Worm (Caenorhabditis elegans): ENCODE data around the gene cam-1.
A peak's percentile ranks its signal among the peaks of the same experiment; 100 is the strongest.

The cam-1 gene

ce11 chrII:9325555-9325954 is 15.5 kb upstream of the cam-1 start:
- TF ChIP-seq F13C5.2 (tag; optimal IDR thresholded peaks at IDR 0.05) (no peak), pes-1 (GFP tag; IDR thresholded peaks at IDR 0.05) (no peak), B0310.2 (tag; optimal IDR thresholded peaks at IDR 0.05) (no peak)

ce11 chrII:9324824-9325351 is 14.8 kb upstream of the cam-1 start, which contains the start of gene eat-3:
TSS of gene eat-3 (plus strand) at chrII:9324874.
- TF ChIP-seq ets-7 (tag; optimal IDR thresholded peaks at IDR 0.05) (no peak), F13C5.2 (tag; optimal IDR thresholded peaks at IDR 0.05) (no peak), sea-1 (GFP tag; conservative IDR thresholded peaks at IDR 0.05) (no peak), ceh-13 (GFP tag; optimal IDR thresholded peaks at IDR 0.05) (no peak), ama-1 (optimal IDR thresholded peaks at IDR 0.05) (no peak), hnd-1 (tag; optimal IDR thresholded peaks at IDR 0.05) (no peak), pes-1 (GFP tag; IDR thresholded peaks at IDR 0.05) (no peak), tra-4 (tag; optimal IDR thresholded peaks at IDR 0.05) (no peak), scrt-1 (GFP tag; IDR thresholded peaks at IDR 0.05) (no peak), hmg-4 (GFP tag; optimal IDR thresholded peaks at IDR 0.05) (no peak), tbx-11 (GFP tag; IDR thresholded peaks at IDR 0.05) (no peak), flt-1 (GFP tag; IDR thresholded peaks at IDR 0.05) (no peak)

- TF ChIP-seq pes-1 (GFP tag; IDR thresholded peaks at IDR 0.05), result no peak
- no peak for TF ChIP-seq tbx-11 (GFP tag; IDR thresholded peaks at IDR 0.05)
- no peak for TF ChIP-seq ets-7 (tag; optimal IDR thresholded peaks at IDR 0.05)
- no peak for TF ChIP-seq ceh-36 (tag; optimal IDR thresholded peaks at IDR 0.05)
- no peak for TF ChIP-seq hmbx-1 (tag; optimal IDR thresholded peaks at IDR 0.05)
- no peak for TF ChIP-seq tra-4 (tag; optimal IDR thresholded peaks at IDR 0.05)
- TF ChIP-seq ceh-13 (GFP tag; optimal IDR thresholded peaks at IDR 0.05), result no peak
- TF ChIP-seq aly-1 (tag; optimal IDR thresholded peaks at IDR 0.05), result no peak
- TF ChIP-seq F13C5.2 (tag; optimal IDR thresholded peaks at IDR 0.05), result no peak
- TF ChIP-seq B0310.2 (tag; optimal IDR thresholded peaks at IDR 0.05), result no peak
- no peak for TF ChIP-seq hmg-4 (GFP tag; optimal IDR thresholded peaks at IDR 0.05)
- no peak for TF ChIP-seq hnd-1 (tag; optimal IDR thresholded peaks at IDR 0.05)
Measured at ce11 chrII:9323660-9324059, 13.6 kb upstream of the cam-1 start, which contains the start of gene egli-1. TSS of gene egli-1 (plus strand) at chrII:9323960.

- TF ChIP-seq F13C5.2 (tag; optimal IDR thresholded peaks at IDR 0.05) (peak; percentile 2), pes-1 (GFP tag; IDR thresholded peaks at IDR 0.05) (no peak), scrt-1 (GFP tag; IDR thresholded peaks at IDR 0.05) (no peak)
Measured at ce11 chrII:9322870-9323349, 12.8 kb upstream of the cam-1 start, which contains the start of gene rab-39. TSS of gene rab-39 (minus strand) at chrII:9322920.

ce11 chrII:9319058-9319915 is 9.2 kb upstream of the cam-1 start, which contains the start of the genes csa-1 and wdfy-2:
TSS of gene csa-1 (minus strand) at chrII:9319726.
TSS of gene wdfy-2 (plus strand) at chrII:9319865.
- TF ChIP-seq aly-1 (tag; optimal IDR thresholded peaks at IDR 0.05) (no peak), F13C5.2 (tag; optimal IDR thresholded peaks at IDR 0.05) (no peak), sea-1 (GFP tag; conservative IDR thresholded peaks at IDR 0.05) (no peak), ets-7 (tag; optimal IDR thresholded peaks at IDR 0.05) (no peak), tra-4 (tag; optimal IDR thresholded peaks at IDR 0.05) (no peak), scrt-1 (GFP tag; IDR thresholded peaks at IDR 0.05) (no peak)

- no peak for TF ChIP-seq ama-1 (optimal IDR thresholded peaks at IDR 0.05)
- TF ChIP-seq B0310.2 (tag; optimal IDR thresholded peaks at IDR 0.05), result no peak
- no peak for TF ChIP-seq sea-1 (GFP tag; conservative IDR thresholded peaks at IDR 0.05)
- peak; percentile 25 for TF ChIP-seq hmg-4 (GFP tag; optimal IDR thresholded peaks at IDR 0.05)
- TF ChIP-seq tra-4 (tag; optimal IDR thresholded peaks at IDR 0.05), result no peak
- no peak for TF ChIP-seq aly-1 (tag; optimal IDR thresholded peaks at IDR 0.05)
- no peak for TF ChIP-seq ets-7 (tag; optimal IDR thresholded peaks at IDR 0.05)
Measured at ce11 chrII:9316801-9317200, 6.7 kb upstream of the cam-1 start.

ce11 chrII:9315692-9316091 is 5.6 kb upstream of the cam-1 start:
- TF ChIP-seq hmbx-1 (tag; optimal IDR thresholded peaks at IDR 0.05) (no peak), hmg-4 (GFP tag; optimal IDR thresholded peaks at IDR 0.05) (no peak), flt-1 (GFP tag; IDR thresholded peaks at IDR 0.05) (no peak), ets-7 (tag; optimal IDR thresholded peaks at IDR 0.05) (no peak), ceh-36 (tag; optimal IDR thresholded peaks at IDR 0.05) (no peak), B0310.2 (tag; optimal IDR thresholded peaks at IDR 0.05) (no peak), scrt-1 (GFP tag; IDR thresholded peaks at IDR 0.05) (no peak), ama-1 (optimal IDR thresholded peaks at IDR 0.05) (no peak), F13C5.2 (tag; optimal IDR thresholded peaks at IDR 0.05) (no peak)

ce11 chrII:9314733-9315132 is 4.6 kb upstream of the cam-1 start:
- TF ChIP-seq hmbx-1 (tag; optimal IDR thresholded peaks at IDR 0.05) (no peak), hnd-1 (tag; optimal IDR thresholded peaks at IDR 0.05) (no peak), flt-1 (GFP tag; IDR thresholded peaks at IDR 0.05) (no peak), ets-7 (tag; optimal IDR thresholded peaks at IDR 0.05) (no peak), tra-4 (tag; optimal IDR thresholded peaks at IDR 0.05) (no peak), B0310.2 (tag; optimal IDR thresholded peaks at IDR 0.05) (no peak), aly-1 (tag; optimal IDR thresholded peaks at IDR 0.05) (no peak), sea-1 (GFP tag; conservative IDR thresholded peaks at IDR 0.05) (no peak), tbx-37 (GFP tag; conservative IDR thresholded peaks at IDR 0.05) (no peak), tbx-11 (GFP tag; IDR thresholded peaks at IDR 0.05) (no peak), ama-1 (optimal IDR thresholded peaks at IDR 0.05) (no peak), scrt-1 (GFP tag; IDR thresholded peaks at IDR 0.05) (no peak), ceh-13 (GFP tag; optimal IDR thresholded peaks at IDR 0.05) (no peak), hmg-4 (GFP tag; optimal IDR thresholded peaks at IDR 0.05) (no peak), ceh-36 (tag; optimal IDR thresholded peaks at IDR 0.05) (no peak), F13C5.2 (tag; optimal IDR thresholded peaks at IDR 0.05) (no peak), pes-1 (GFP tag; IDR thresholded peaks at IDR 0.05) (no peak)

Data from whole organism, early embryonic.